Fruit fly (Drosophila melanogaster): Measurements from ENCODE around the gene CG15597.

DNA sequence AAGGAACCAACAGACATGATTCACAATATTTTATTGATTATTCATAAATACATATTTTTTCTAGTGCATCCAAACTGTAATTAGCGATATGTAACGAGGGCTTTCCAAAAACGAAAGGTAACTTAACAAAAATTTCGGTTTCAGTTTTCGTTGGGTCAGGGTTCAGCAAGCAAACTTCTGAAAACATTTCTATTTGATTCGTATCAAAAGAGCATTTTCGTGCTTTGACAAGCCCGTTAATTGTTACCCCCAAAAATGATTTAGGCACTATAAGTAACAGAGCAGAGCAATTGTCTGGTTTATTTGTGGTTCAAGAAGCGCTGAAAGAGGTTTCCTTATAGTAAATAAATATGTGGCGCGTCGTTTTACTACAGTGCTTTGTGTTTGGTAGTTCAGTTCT, 19.1 kb downstream of the CG15597 start, which contains the start of gene Osi10b:
- TF ChIP-seq CG8478 (optimal IDR thresholded peaks at IDR 0.05) (no peak), psq (optimal IDR thresholded peaks at IDR 0.05) (no peak), Dll (optimal IDR thresholded peaks at IDR 0.05) (no peak), usp (GFP tag; optimal IDR thresholded peaks at IDR 0.05) (no peak), pan (optimal IDR thresholded peaks at IDR 0.05) (no peak), EcR (GFP tag; optimal IDR thresholded peaks at IDR 0.05) (no peak)

All from whole organism.